Fruit fly (Drosophila melanogaster) whole organism, embryonic: Measurements from ENCODE around the gene CG46465.

Experiments used
- Abd-B ChIP-seq: fragments of 200-800 bp; sonication (Bioruptor generic); optimal IDR thresholded peaks from 2 replicates; lab custom pipeline; 2018; ENCODE audit warnings: missing biosample characterization, mild to moderate bottlenecking, missing genetic modification characterization, moderate library complexity
- Adf1 ChIP-seq: fragments of 200-800 bp; sonication (Bioruptor generic); IDR thresholded peaks from 2 replicates; pipeline ENCODE4 v1.3.6; 2022; ENCODE audit warnings: missing biosample characterization, missing genetic modification characterization
- Aef1 ChIP-seq: fragments of 200-800 bp; sonication (Bioruptor generic); IDR thresholded peaks from 3 replicates; pipeline ENCODE4 v1.3.6; 2022; ENCODE audit warnings: missing biosample characterization, missing genetic modification characterization
- CG10274 ChIP-seq: fragments of 200-800 bp; sonication (Bioruptor generic); optimal IDR thresholded peaks from 3 replicates; lab custom pipeline; 2017; ENCODE audit warnings: missing biosample characterization, mild to moderate bottlenecking, missing genetic modification characterization
- CG10321 ChIP-seq: fragments of 200-800 bp; sonication (Bioruptor generic); IDR thresholded peaks from 2 replicates; pipeline ENCODE4 v1.3.6; 2022; ENCODE audit warnings: missing biosample characterization, missing genetic modification characterization
- CG10462 ChIP-seq: fragments of 200-800 bp; sonication (Bioruptor generic); optimal IDR thresholded peaks from 2 replicates; lab custom pipeline; 2016; ENCODE audit warnings: missing biosample characterization, missing genetic modification characterization
- CG13123 ChIP-seq: fragments of 200-800 bp; sonication (Bioruptor generic); optimal IDR thresholded peaks from 2 replicates; lab custom pipeline; 2016; ENCODE audit warnings: missing biosample characterization, missing genetic modification characterization
- CG16813 ChIP-seq: fragments of 200-800 bp; sonication (Bioruptor generic); IDR thresholded peaks from 3 replicates; pipeline ENCODE4 v1.3.6; 2022; ENCODE audit warnings: missing biosample characterization, missing genetic modification characterization; ENCODE audit not compliant: partially characterized antibody
- CG34224 ChIP-seq: fragments of 200-800 bp; sonication (Bioruptor generic); IDR thresholded peaks from 3 replicates; pipeline ENCODE4 v1.3.6; 2022; ENCODE audit warnings: missing biosample characterization, missing genetic modification characterization; ENCODE audit not compliant: partially characterized antibody
- CG43689 ChIP-seq: fragments of 200-800 bp; sonication (Bioruptor generic); IDR thresholded peaks from 2 replicates; pipeline ENCODE4 v1.3.6; 2022; ENCODE audit warnings: missing biosample characterization, missing genetic modification characterization
- CG5180 ChIP-seq: fragments of 200-800 bp; sonication (Bioruptor generic); optimal IDR thresholded peaks from 3 replicates; lab custom pipeline; 2017; ENCODE audit warnings: missing biosample characterization, missing genetic modification characterization, mild to moderate bottlenecking, moderate library complexity, missing genetic modification reagents
- CG6175 ChIP-seq: fragments of 200-800 bp; sonication (Bioruptor generic); IDR thresholded peaks from 3 replicates; pipeline ENCODE4 v1.3.6; 2022; ENCODE audit warnings: missing biosample characterization, missing genetic modification characterization
- CG7963 ChIP-seq: fragments of 200-800 bp; sonication (Bioruptor generic); IDR thresholded peaks from 3 replicates; pipeline ENCODE4 v1.3.6; 2022; ENCODE audit warnings: missing biosample characterization, missing genetic modification characterization; ENCODE audit not compliant: partially characterized antibody
- CG8359 ChIP-seq: fragments of 200-800 bp; sonication (Bioruptor generic); optimal IDR thresholded peaks from 2 replicates; lab custom pipeline; 2017; ENCODE audit warnings: missing biosample characterization, mild to moderate bottlenecking, missing genetic modification characterization, borderline replicate concordance
- D ChIP-seq, 2 experiments: fragments of 200-800 bp in 1 of 2; fragments of >200 bp in 1 of 2; sonication (Bioruptor generic) in 1 of 2; optimal IDR thresholded peaks; 2 replicates in 1 of 2; 3 replicates in 1 of 2; lab custom pipeline; 2017; ENCODE audit warnings: mild to moderate bottlenecking in 1 of 2, missing biosample characterization in 1 of 2, missing genetic modification characterization in 1 of 2, missing genetic modification reagents in 1 of 2
- Dbx ChIP-seq: fragments of 200-800 bp; sonication (Bioruptor generic); IDR thresholded peaks from 3 replicates; pipeline ENCODE4 v1.3.6; 2022; ENCODE audit warnings: missing biosample characterization, missing genetic modification characterization
- Dip2 ChIP-seq: fragments of 200-800 bp; sonication (Bioruptor generic); IDR thresholded peaks from 2 replicates; pipeline ENCODE4 v1.3.6; 2022; ENCODE audit warnings: missing biosample characterization, missing genetic modification characterization
- Dll ChIP-seq: fragments of 200-800 bp; sonication (Bioruptor generic); IDR thresholded peaks from 4 replicates; pipeline ENCODE4 v1.3.6; 2022; ENCODE audit warnings: missing biosample characterization, missing genetic modification characterization; ENCODE audit not compliant: partially characterized antibody
- Doc3 ChIP-seq: fragments of 200-800 bp; sonication (Bioruptor generic); IDR thresholded peaks from 3 replicates; pipeline ENCODE4 v1.3.6; 2022; ENCODE audit warnings: missing biosample characterization, missing genetic modification characterization; ENCODE audit not compliant: partially characterized antibody
- Dref ChIP-seq: fragments of 200-800 bp; sonication (Bioruptor generic); IDR thresholded peaks from 2 replicates; pipeline ENCODE4 v1.3.6; 2022; ENCODE audit warnings: missing biosample characterization, missing genetic modification characterization
- Fer1 ChIP-seq: fragments of 200-800 bp; sonication (Bioruptor generic); optimal IDR thresholded peaks from 2 replicates; lab custom pipeline; 2017; ENCODE audit warnings: missing biosample characterization, mild to moderate bottlenecking, missing genetic modification characterization
- Fer2 ChIP-seq: fragments of 200-800 bp; sonication (Bioruptor generic); optimal IDR thresholded peaks from 2 replicates; lab custom pipeline; 2018; ENCODE audit warnings: missing biosample characterization, mild to moderate bottlenecking, missing genetic modification characterization, moderate library complexity
- H2.0 ChIP-seq: fragments of 200-800 bp; sonication (Bioruptor generic); IDR thresholded peaks from 2 replicates; pipeline ENCODE4 v1.3.6; 2022; ENCODE audit warnings: missing biosample characterization, missing genetic modification characterization
- HLH4C ChIP-seq: fragments of 200-800 bp; sonication (Bioruptor generic); IDR thresholded peaks from 3 replicates; pipeline ENCODE4 v1.3.6; 2022; ENCODE audit warnings: missing biosample characterization, missing genetic modification characterization; ENCODE audit not compliant: partially characterized antibody
- Hr78 ChIP-seq, 2 experiments: fragments of 200-800 bp in 1 of 2; fragments of >200 bp in 1 of 2; sonication (Bioruptor generic) in 1 of 2; optimal IDR thresholded peaks; 2 replicates each; lab custom pipeline; 2017 to 2019; ENCODE audit warnings: missing biosample characterization in 2 of 2, missing genetic modification characterization in 2 of 2, mild to moderate bottlenecking in 1 of 2, moderate library complexity in 1 of 2
- Lhr ChIP-seq: fragments of 200-800 bp; sonication (Bioruptor generic); optimal IDR thresholded peaks from 3 replicates; lab custom pipeline; 2017; ENCODE audit warnings: mild to moderate bottlenecking, missing biosample characterization, missing genetic modification reagents, missing genetic modification characterization
- Mad ChIP-seq: fragments of 200-800 bp; sonication (Bioruptor generic); optimal IDR thresholded peaks from 2 replicates; lab custom pipeline; 2016; ENCODE audit warnings: missing biosample characterization, missing genetic modification characterization
- Med ChIP-seq: fragments of 200-800 bp; sonication (Bioruptor generic); peaks from one replicate; lab custom pipeline; 2016; ENCODE audit warnings: missing biosample characterization, missing genetic modification characterization, mild to moderate bottlenecking, inconsistent platforms, moderate library complexity
- Neu2 ChIP-seq: fragments of 200-800 bp; sonication (Bioruptor generic); optimal IDR thresholded peaks from 3 replicates; lab custom pipeline; 2016; ENCODE audit warnings: missing biosample characterization, missing genetic modification characterization, borderline replicate concordance
- Oaz ChIP-seq: fragments of 200-800 bp; sonication (Bioruptor generic); IDR thresholded peaks from 2 replicates; pipeline ENCODE4 v1.3.6; 2022; ENCODE audit warnings: missing biosample characterization, missing genetic modification characterization
- Oli ChIP-seq: fragments of 200-800 bp; sonication (Bioruptor generic); optimal IDR thresholded peaks from 2 replicates; lab custom pipeline; 2018; ENCODE audit warnings: missing biosample characterization, mild to moderate bottlenecking, missing genetic modification characterization, moderate library complexity
- Scr ChIP-seq: fragments of 200-800 bp; sonication (Bioruptor generic); IDR thresholded peaks from 2 replicates; pipeline ENCODE4 v1.3.6; 2022; ENCODE audit warnings: missing biosample characterization, missing genetic modification characterization; ENCODE audit not compliant: partially characterized antibody
- Stat92E ChIP-seq, 3 experiments: fragments of >200 bp in 2 of 3; fragments of 200-800 bp in 1 of 3; sonication (Bioruptor generic) in 1 of 3; optimal IDR thresholded peaks; 2 replicates each; lab custom pipeline; 2017 to 2019; ENCODE audit warnings: missing biosample characterization in 3 of 3, missing genetic modification characterization in 3 of 3, mild to moderate bottlenecking in 1 of 3, moderate library complexity in 1 of 3
- TFAM ChIP-seq: fragments of 200-800 bp; sonication (Bioruptor generic); optimal IDR thresholded peaks from 2 replicates; lab custom pipeline; 2017; ENCODE audit warnings: missing biosample characterization, missing genetic modification characterization, inconsistent platforms
- bbx ChIP-seq: fragments of 200-800 bp; sonication (Bioruptor generic); IDR thresholded peaks from 2 replicates; pipeline ENCODE4 v1.3.6; 2022; ENCODE audit warnings: missing biosample characterization, missing genetic modification characterization; ENCODE audit not compliant: partially characterized antibody
- crp ChIP-seq, 2 experiments: fragments of 200-800 bp; sonication (Bioruptor generic); optimal IDR thresholded peaks; 2 replicates in 1 of 2; 3 replicates in 1 of 2; lab custom pipeline; 2017; ENCODE audit warnings: missing biosample characterization in 2 of 2, missing genetic modification characterization in 2 of 2, mild to moderate bottlenecking in 1 of 2, moderate library complexity in 1 of 2
- gcm ChIP-seq: fragments of 200-800 bp; sonication (Bioruptor generic); optimal IDR thresholded peaks from 2 replicates; lab custom pipeline; 2019; ENCODE audit warnings: missing biosample characterization, mild to moderate bottlenecking, missing genetic modification characterization, moderate library complexity
- h ChIP-seq: fragments of >200 bp; optimal IDR thresholded peaks from 2 replicates; lab custom pipeline; 2017
- pros ChIP-seq: fragments of 200-800 bp; sonication (Bioruptor generic); optimal IDR thresholded peaks from 3 replicates; lab custom pipeline; 2019; ENCODE audit warnings: missing biosample characterization, mild to moderate bottlenecking, missing genetic modification characterization, moderate library complexity
- rib ChIP-seq: fragments of 200-800 bp; sonication (Bioruptor generic); IDR thresholded peaks from 2 replicates; pipeline ENCODE4 v1.3.6; 2022; ENCODE audit warnings: missing biosample characterization, missing genetic modification characterization
- sc ChIP-seq, 3 experiments: fragments of >200 bp in 2 of 3; fragments of 200-800 bp in 1 of 3; sonication (Bioruptor generic) in 1 of 3; optimal IDR thresholded peaks; 2 replicates in 2 of 3; 3 replicates in 1 of 3; lab custom pipeline; 2017; ENCODE audit warnings: mild to moderate bottlenecking in 1 of 3, missing biosample characterization in 1 of 3, missing genetic modification characterization in 1 of 3, missing genetic modification reagents in 1 of 3
- sens ChIP-seq: fragments of 200-800 bp; sonication (Bioruptor generic); peaks from one replicate; lab custom pipeline; 2016; ENCODE audit warnings: missing biosample characterization, missing genetic modification characterization
- sisA ChIP-seq: fragments of 200-800 bp; sonication (Bioruptor generic); IDR thresholded peaks from 2 replicates; pipeline ENCODE4 v1.3.6; 2022; ENCODE audit warnings: missing biosample characterization, missing genetic modification characterization
- sna ChIP-seq: fragments of 200-800 bp; sonication (Bioruptor generic); IDR thresholded peaks from 2 replicates; pipeline ENCODE4 v1.3.6; 2022; ENCODE audit warnings: missing biosample characterization, missing genetic modification characterization; ENCODE audit not compliant: partially characterized antibody
- sr ChIP-seq: fragments of 200-800 bp; sonication (Bioruptor generic); IDR thresholded peaks from 3 replicates; pipeline ENCODE4 v1.3.6; 2022; ENCODE audit warnings: missing biosample characterization, missing genetic modification characterization
- stwl ChIP-seq: fragments of 200-800 bp; sonication (Bioruptor generic); optimal IDR thresholded peaks from 3 replicates; lab custom pipeline; 2018; ENCODE audit warnings: missing biosample characterization, mild to moderate bottlenecking, missing genetic modification characterization, moderate library complexity
- wek ChIP-seq: fragments of 200-800 bp; sonication (Bioruptor generic); optimal IDR thresholded peaks from 3 replicates; lab custom pipeline; 2018; ENCODE audit warnings: missing biosample characterization, mild to moderate bottlenecking, missing genetic modification characterization, moderate library complexity

The CG46465 gene

dm6 chr2L:18947515-18947998 lies 44.7 kb upstream of the CG46465 start (continued):
- TF ChIP-seq sisA (GFP tag; lab: Robert Waterston, UW) = no peak
- peak; percentile 38; the same call in 1 of the 3 replicates for TF ChIP-seq CG16813 (GFP tag; lab: Robert Waterston, UW)
- TF ChIP-seq wek (GFP tag; lab: Kevin White, UChicago) = no peak
- TF ChIP-seq Stat92E (GFP tag; optimal IDR thresholded peaks at IDR 0.05; lab: Kevin White, UChicago) = peak in 1 of 3 experiments; percentile 46
- TF ChIP-seq Mad = no peak
- 0 out of 2 replicates have a peak, but pooled peaks have one; percentile 23 for TF ChIP-seq Dref (GFP tag; lab: Robert Waterston, UW)
- TF ChIP-seq sc (optimal IDR thresholded peaks at IDR 0.05; lab: Kevin White, UChicago) = no peak
- no peak for TF ChIP-seq sc (GFP tag; optimal IDR thresholded peaks at IDR 0.05; lab: Kevin White, UChicago)
- TF ChIP-seq crp (GFP tag; optimal IDR thresholded peaks at IDR 0.05; lab: Kevin White, UChicago) = no peak
- TF ChIP-seq CG13123 (GFP tag; lab: Kevin White, UChicago) = no peak
- peak; percentile 47; the same call in 1 of the 3 replicates for TF ChIP-seq Doc3
- no peak for TF ChIP-seq gcm (GFP tag; lab: Kevin White, UChicago)
- no peak for TF ChIP-seq Fer1 (GFP tag; lab: Kevin White, UChicago)
- TF ChIP-seq Lhr = peak; percentile 65
- TF ChIP-seq Dip2 (GFP tag; lab: Robert Waterston, UW) = no peak
- TF ChIP-seq CG34224 = 0 out of 3 replicates have a peak, but pooled peaks have one; percentile 12
- no peak for TF ChIP-seq Oaz (GFP tag; lab: Robert Waterston, UW)
- TF ChIP-seq Adf1 (GFP tag; lab: Robert Waterston, UW) = no peak
- TF ChIP-seq sens (GFP tag; lab: Kevin White, UChicago) = peak; percentile 61
- TF ChIP-seq pros = peak; percentile 84
- no peak for TF ChIP-seq rib (GFP tag; lab: Robert Waterston, UW)
- TF ChIP-seq Hr78 (GFP tag; optimal IDR thresholded peaks at IDR 0.05; lab: Kevin White, UChicago) = peak in 1 of 2 experiments; percentile 93
- TF ChIP-seq Dll (GFP tag; lab: Robert Waterston, UW) = peak; percentile 50; the same call in 1 of the 4 replicates
- TF ChIP-seq sna = peak; percentile 64
- no peak for TF ChIP-seq Dbx (GFP tag; lab: Robert Waterston, UW)
- TF ChIP-seq Oli (tag; lab: Kevin White, UChicago) = no peak
- TF ChIP-seq TFAM (GFP tag; lab: Kevin White, UChicago) = no peak
- peak; percentile 3 for TF ChIP-seq stwl (tag; lab: Kevin White, UChicago)
- peak; percentile 97 for TF ChIP-seq CG5180 (GFP tag; lab: Kevin White, UChicago)
- TF ChIP-seq HLH4C (GFP tag; lab: Robert Waterston, UW) = 0 out of 3 replicates have a peak, but pooled peaks have one; percentile 46
- TF ChIP-seq D (optimal IDR thresholded peaks at IDR 0.05; lab: Kevin White, UChicago) = peak; percentile 93
- TF ChIP-seq D (GFP tag; optimal IDR thresholded peaks at IDR 0.05; lab: Kevin White, UChicago) = no peak
- TF ChIP-seq h = no peak
- peak; percentile 37 for TF ChIP-seq Med (GFP tag; lab: Kevin White, UChicago)
- TF ChIP-seq Aef1 (GFP tag; lab: Robert Waterston, UW) = no peak
- no peak for TF ChIP-seq CG10274 (GFP tag; lab: Kevin White, UChicago)
- no peak for TF ChIP-seq Fer2 (tag; lab: Kevin White, UChicago)
- TF ChIP-seq H2.0 (GFP tag; lab: Robert Waterston, UW) = no peak
- peak; percentile 88 for TF ChIP-seq CG6175 (GFP tag; lab: Robert Waterston, UW)
- TF ChIP-seq CG10462 (GFP tag; lab: Kevin White, UChicago) = no peak
- no peak for TF ChIP-seq Abd-B (GFP tag; lab: Kevin White, UChicago)
- peak; percentile 94 for TF ChIP-seq CG10321 (GFP tag; lab: Robert Waterston, UW)
- TF ChIP-seq sr (GFP tag; lab: Robert Waterston, UW) = no peak
- no peak for TF ChIP-seq CG8359 (GFP tag; lab: Kevin White, UChicago)
- peak; percentile 37 for TF ChIP-seq Scr
- TF ChIP-seq Neu2 = no peak
- peak; percentile 33; the same call in 1 of the 2 replicates for TF ChIP-seq bbx
- no peak for TF ChIP-seq CG43689
- TF ChIP-seq CG7963 (GFP tag; lab: Robert Waterston, UW) = 0 out of 3 replicates have a peak, but pooled peaks have one; percentile 9
